Worm (Caenorhabditis elegans): ENCODE measurements around the gene pgph-3.

DNA sequence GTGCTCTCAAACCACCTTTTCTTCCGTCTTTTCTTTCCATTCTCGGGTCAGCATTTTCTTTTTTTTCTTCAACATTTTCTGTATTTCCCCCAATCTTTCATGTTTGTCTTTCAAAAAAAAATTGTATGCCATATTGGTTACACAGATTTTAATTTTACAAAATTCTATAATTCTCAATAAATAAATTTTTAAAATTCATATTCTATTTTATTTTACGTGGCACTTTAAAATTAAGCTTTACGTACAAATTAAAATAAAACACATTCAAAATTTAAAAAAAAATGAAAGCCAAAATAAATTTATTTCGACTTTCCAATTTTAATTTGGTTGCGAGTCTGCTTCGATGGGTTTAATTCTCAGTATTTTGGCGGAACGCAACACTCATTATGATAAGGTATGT, 41.8 kb upstream of the pgph-3 start, which contains the start of gene ZC250.5:
- no peak for TF ChIP-seq T20F7.1 (GFP tag; optimal IDR thresholded peaks at IDR 0.05)
- no peak for TF ChIP-seq nhr-28 (tag; optimal IDR thresholded peaks at IDR 0.05)
- no peak for TF ChIP-seq lin-13 (GFP tag; optimal IDR thresholded peaks at IDR 0.05)
- TF ChIP-seq ceh-82 (tag; optimal IDR thresholded peaks at IDR 0.05): no peak
- TF ChIP-seq lsy-2 (tag; optimal IDR thresholded peaks at IDR 0.05): no peak
- TF ChIP-seq ZK546.5 (tag; optimal IDR thresholded peaks at IDR 0.05): no peak
- TF ChIP-seq ceh-28 (tag; optimal IDR thresholded peaks at IDR 0.05): no peak
- no peak for TF ChIP-seq nhr-76 (tag; optimal IDR thresholded peaks at IDR 0.05)
- TF ChIP-seq unc-39 (tag; optimal IDR thresholded peaks at IDR 0.05): no peak
- no peak for TF ChIP-seq snpc-4 (tag; optimal IDR thresholded peaks at IDR 0.05)
- no peak for TF ChIP-seq fos-1 (tag; optimal IDR thresholded peaks at IDR 0.05)
- no peak for TF ChIP-seq lin-39 (tag; optimal IDR thresholded peaks at IDR 0.05)
